Fruit fly (Drosophila melanogaster): ENCODE data around the gene Tim9a.

DNA sequence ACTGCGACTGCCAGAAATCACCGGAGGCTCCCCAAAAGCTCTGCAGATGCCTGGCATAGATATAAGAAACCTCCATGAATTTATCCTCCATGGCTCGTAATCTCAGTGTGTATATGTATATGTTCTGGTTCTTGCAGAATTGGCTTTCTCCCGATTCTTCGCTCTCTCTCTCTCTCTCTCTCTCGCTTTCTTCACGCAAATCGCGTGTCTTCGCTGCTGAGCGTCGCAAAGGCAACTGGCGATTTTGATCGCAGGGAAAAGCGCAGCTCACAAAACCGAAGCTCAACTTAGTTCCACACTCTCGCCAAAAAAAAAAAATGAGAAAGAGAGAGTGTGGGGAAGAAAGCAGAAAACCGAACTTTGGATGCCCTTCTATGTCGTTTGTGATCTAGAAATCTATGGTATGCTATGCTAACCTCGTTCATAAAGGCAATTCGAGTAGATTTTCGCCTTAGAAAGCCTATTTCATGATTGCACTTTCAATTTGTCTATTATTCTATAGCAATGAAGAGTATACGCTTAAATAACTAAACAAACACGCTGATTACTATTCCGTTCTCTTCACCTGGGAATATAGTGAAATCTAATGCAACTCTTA is 26.5 kb downstream of the Tim9a start:
- TF ChIP-seq tj (GFP tag; optimal IDR thresholded peaks at IDR 0.05): no peak
- no peak for TF ChIP-seq CG14711 (tag; optimal IDR thresholded peaks at IDR 0.05)
- TF ChIP-seq Crg-1 (GFP tag; optimal IDR thresholded peaks at IDR 0.05): no peak
- TF ChIP-seq kay (GFP tag; ENCODE audit: borderline replicate concordance): no peak
- TF ChIP-seq CG12768 (GFP tag; optimal IDR thresholded peaks at IDR 0.05): no peak
- TF ChIP-seq CG7101 (tag; optimal IDR thresholded peaks at IDR 0.05): no peak
- no peak for TF ChIP-seq toe (GFP tag; optimal IDR thresholded peaks at IDR 0.05)
- no peak for TF ChIP-seq Mnt (GFP tag; optimal IDR thresholded peaks at IDR 0.05)
